Worm (Caenorhabditis elegans): Measurements from ENCODE around the gene dpy-31.
A peak's percentile ranks its signal among the peaks of the same experiment; 100 is the strongest.

ce11 chrIII:7180613-7181012, 21.4 kb upstream of the dpy-31 start, which contains the start of gene ndab-2:
- TF ChIP-seq nhr-11 (tag; optimal IDR thresholded peaks at IDR 0.05) (no peak), ceh-32 (tag; optimal IDR thresholded peaks at IDR 0.05; ENCODE audit: poor library complexity) (no peak), Y105C5A.15 (GFP tag; IDR thresholded peaks at IDR 0.05) (peak; percentile 69; the same call in 1 of the 2 replicates), unc-62 (GFP tag; optimal IDR thresholded peaks at IDR 0.05 in 1 of 2) (peak in 1 of 2 experiments; percentile 17), unc-62 (tag; optimal IDR thresholded peaks at IDR 0.05) (no peak), mep-1 (tag; optimal IDR thresholded peaks at IDR 0.05) (no peak), duxl-1 (tag; optimal IDR thresholded peaks at IDR 0.05; ENCODE audit: poor library complexity) (no peak), zag-1 (tag; optimal IDR thresholded peaks at IDR 0.05) (no peak), nhr-41 (GFP tag; IDR thresholded peaks at IDR 0.05) (no peak), lsy-2 (tag; optimal IDR thresholded peaks at IDR 0.05) (peak in 1 of 2 experiments; percentile 14), mdl-1 (tag; optimal IDR thresholded peaks at IDR 0.05) (no peak), egl-27 (tag; optimal IDR thresholded peaks at IDR 0.05) (no peak), Y48G9A.11 (GFP tag; IDR thresholded peaks at IDR 0.05) (peak; percentile 51; the same call in 1 of the 2 replicates)
